Fruit fly (Drosophila melanogaster): ENCODE results near the gene CG6845.

CG6845 gene

dm6 chr3L:131151-131997 is 14.9 kb upstream of the CG6845 start:
- TF ChIP-seq EcR (GFP tag; optimal IDR thresholded peaks at IDR 0.05) (peak in 1 of 2 experiments; percentile 79), CG8478 (optimal IDR thresholded peaks at IDR 0.05) (no peak), Dll (optimal IDR thresholded peaks at IDR 0.05) (peak; percentile 80)

dm6 chr3L:131998-132693 is 14.1 kb upstream of the CG6845 start:
- no peak for TF ChIP-seq psq (optimal IDR thresholded peaks at IDR 0.05)
- TF ChIP-seq pan (optimal IDR thresholded peaks at IDR 0.05): no peak
- no peak for TF ChIP-seq Dll (optimal IDR thresholded peaks at IDR 0.05)
- TF ChIP-seq usp (GFP tag; optimal IDR thresholded peaks at IDR 0.05): no peak
- no peak for TF ChIP-seq EcR (GFP tag; optimal IDR thresholded peaks at IDR 0.05)

dm6 chr3L:133383-133782 is 12.8 kb upstream of the CG6845 start:
- no peak for TF ChIP-seq CG8478 (optimal IDR thresholded peaks at IDR 0.05)
- TF ChIP-seq psq (optimal IDR thresholded peaks at IDR 0.05): no peak
- no peak for TF ChIP-seq usp (GFP tag; optimal IDR thresholded peaks at IDR 0.05)
- TF ChIP-seq EcR (GFP tag; optimal IDR thresholded peaks at IDR 0.05): no peak
- no peak for TF ChIP-seq Dll (optimal IDR thresholded peaks at IDR 0.05)
- TF ChIP-seq pan (optimal IDR thresholded peaks at IDR 0.05): no peak

dm6 chr3L:133806-134325 is 12.4 kb upstream of the CG6845 start:
- no peak for TF ChIP-seq psq (optimal IDR thresholded peaks at IDR 0.05)
- no peak for TF ChIP-seq EcR (GFP tag; optimal IDR thresholded peaks at IDR 0.05)
- TF ChIP-seq pan (optimal IDR thresholded peaks at IDR 0.05): no peak
- no peak for TF ChIP-seq CG8478 (optimal IDR thresholded peaks at IDR 0.05)
- no peak for TF ChIP-seq usp (GFP tag; optimal IDR thresholded peaks at IDR 0.05)
- no peak for TF ChIP-seq Dll (optimal IDR thresholded peaks at IDR 0.05)

- peak in 1 of 2 experiments; percentile 77 for TF ChIP-seq EcR (GFP tag; optimal IDR thresholded peaks at IDR 0.05)
- TF ChIP-seq psq (optimal IDR thresholded peaks at IDR 0.05): no peak
- TF ChIP-seq Dll (optimal IDR thresholded peaks at IDR 0.05): no peak
- TF ChIP-seq pan (optimal IDR thresholded peaks at IDR 0.05): no peak
Measured at dm6 chr3L:134868-135267, 11.4 kb upstream of the CG6845 start.

- no peak for TF ChIP-seq CG8478 (optimal IDR thresholded peaks at IDR 0.05)
- TF ChIP-seq usp (GFP tag; optimal IDR thresholded peaks at IDR 0.05): no peak
- no peak for TF ChIP-seq psq (optimal IDR thresholded peaks at IDR 0.05)
- no peak for TF ChIP-seq Dll (optimal IDR thresholded peaks at IDR 0.05)
Measured at dm6 chr3L:136591-137280, 9.5 kb upstream of the CG6845 start.

dm6 chr3L:137596-138169 is 8.6 kb upstream of the CG6845 start:
- no peak for TF ChIP-seq psq (optimal IDR thresholded peaks at IDR 0.05)
- TF ChIP-seq pan (optimal IDR thresholded peaks at IDR 0.05): no peak
- no peak for TF ChIP-seq CG8478 (optimal IDR thresholded peaks at IDR 0.05)
- TF ChIP-seq usp (GFP tag; optimal IDR thresholded peaks at IDR 0.05): no peak
- no peak for TF ChIP-seq Dll (optimal IDR thresholded peaks at IDR 0.05)
- no peak for TF ChIP-seq EcR (GFP tag; optimal IDR thresholded peaks at IDR 0.05)

dm6 chr3L:139574-140567 is 6.4 kb upstream of the CG6845 start:
- TF ChIP-seq Dll (optimal IDR thresholded peaks at IDR 0.05) (no peak), CG8478 (optimal IDR thresholded peaks at IDR 0.05) (no peak), EcR (GFP tag; optimal IDR thresholded peaks at IDR 0.05) (peak in 1 of 2 experiments; percentile 42), pan (optimal IDR thresholded peaks at IDR 0.05) (no peak), usp (GFP tag; optimal IDR thresholded peaks at IDR 0.05) (no peak), psq (optimal IDR thresholded peaks at IDR 0.05) (no peak)

- TF ChIP-seq EcR (GFP tag; optimal IDR thresholded peaks at IDR 0.05) (peak; percentile 63 to 72), Dll (optimal IDR thresholded peaks at IDR 0.05) (no peak)
Measured at dm6 chr3L:140838-141559, 5.2 kb upstream of the CG6845 start.

- no peak for TF ChIP-seq EcR (GFP tag; optimal IDR thresholded peaks at IDR 0.05)
- no peak for TF ChIP-seq Dll (optimal IDR thresholded peaks at IDR 0.05)
- TF ChIP-seq pan (optimal IDR thresholded peaks at IDR 0.05): no peak
- no peak for TF ChIP-seq CG8478 (optimal IDR thresholded peaks at IDR 0.05)
- no peak for TF ChIP-seq psq (optimal IDR thresholded peaks at IDR 0.05)
- TF ChIP-seq usp (GFP tag; optimal IDR thresholded peaks at IDR 0.05): no peak
Measured at dm6 chr3L:152489-152888, 6.3 kb downstream of the CG6845 start, which contains the start of the genes Dic61B and p130CAS. TSS of gene Dic61B (minus strand) at chr3L:152589. TSS of gene p130CAS (plus strand) at chr3L:152884.

Data from whole organism.